Worm (Caenorhabditis elegans): ENCODE results near the gene epg-6.
A peak's percentile ranks its signal among the peaks of the same experiment; 100 is the strongest.

Gene epg-6

DNA sequence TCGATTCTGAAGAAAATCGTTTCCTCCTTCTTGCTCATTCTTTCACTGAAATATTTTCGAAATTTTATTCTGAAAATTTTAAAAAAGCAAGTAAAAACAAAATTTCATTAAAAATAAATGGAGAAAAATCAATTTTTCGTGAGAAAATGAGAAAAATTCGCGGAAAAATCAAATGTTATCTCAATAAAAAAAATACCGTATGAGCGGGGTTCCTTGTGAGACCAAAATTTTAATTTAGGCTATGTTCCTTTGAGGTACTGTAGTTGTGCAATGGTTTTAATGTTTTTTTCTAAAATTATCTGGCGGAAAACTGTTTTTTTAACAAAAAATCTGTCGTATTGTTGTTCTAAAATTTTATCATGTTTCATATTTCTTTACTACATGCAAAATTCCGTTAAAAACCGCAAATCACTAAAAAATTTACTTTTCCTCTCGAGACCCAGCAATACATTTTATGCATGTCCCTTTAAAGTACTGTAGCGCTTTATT, at the start of gene epg-6:
Gene epg-6, minus strand, starts transcription at position 51 of the 489 bp plus-strand sequence.
- no peak for TF ChIP-seq unc-62 (GFP tag; optimal IDR thresholded peaks at IDR 0.05)
- no peak for TF ChIP-seq nhr-11 (tag; optimal IDR thresholded peaks at IDR 0.05)
- no peak for TF ChIP-seq pqm-1 (tag; optimal IDR thresholded peaks at IDR 0.05)

DNA sequence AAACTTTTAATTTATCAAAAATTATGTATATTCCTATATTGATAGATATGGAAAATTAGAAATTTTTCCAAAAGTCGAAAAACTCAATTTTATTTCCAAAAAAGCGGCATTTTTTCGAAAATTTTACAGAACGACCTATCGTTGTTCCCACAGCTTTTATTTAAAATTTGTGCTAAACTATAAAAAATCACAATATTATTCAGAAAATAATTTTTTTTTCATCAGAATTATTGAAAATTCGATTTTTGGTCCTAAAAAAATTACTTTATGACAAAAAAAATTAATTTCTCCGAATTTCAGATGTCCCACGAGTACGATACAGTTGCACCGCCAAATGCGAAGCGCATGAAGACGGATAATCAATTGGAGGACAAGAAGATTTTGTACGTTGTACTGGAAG, 49.2 kb upstream of the epg-6 start, which contains the start of gene emg-1:
Gene emg-1, plus strand, starts transcription at position 301 of the 400 bp plus-strand sequence.
- TF ChIP-seq daf-12 (tag; optimal IDR thresholded peaks at IDR 0.05) (no peak), ZK546.5 (tag; optimal IDR thresholded peaks at IDR 0.05) (no peak), elt-3 (tag; optimal IDR thresholded peaks at IDR 0.05) (no peak), fkh-2 (tag; optimal IDR thresholded peaks at IDR 0.05) (no peak), tbx-2 (tag; optimal IDR thresholded peaks at IDR 0.05) (no peak), ceh-9 (tag; optimal IDR thresholded peaks at IDR 0.05) (no peak)

DNA sequence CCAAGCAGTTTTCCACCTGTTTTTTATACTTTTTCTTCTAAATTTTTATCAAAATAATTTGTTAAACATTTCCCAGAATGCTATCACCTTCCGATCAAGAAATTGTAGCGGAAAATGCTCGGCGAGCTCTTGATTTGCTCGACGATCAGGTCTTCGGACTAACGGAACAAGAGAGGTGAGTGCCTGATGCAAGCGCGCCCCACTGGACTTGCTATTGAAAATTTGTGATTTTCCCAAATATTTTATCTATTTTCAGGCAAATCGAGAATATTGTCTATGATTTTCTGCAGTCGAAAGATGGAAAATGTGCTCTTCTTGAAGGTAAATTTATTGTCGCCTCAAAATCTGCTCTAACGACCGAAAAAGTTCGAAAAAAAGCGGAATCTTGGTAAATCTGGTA, 46.1 kb upstream of the epg-6 start, which contains the start of gene orc-4:
Gene orc-4, plus strand, starts transcription at position 77 of the 400 bp plus-strand sequence.
- TF ChIP-seq mdl-1 (tag; optimal IDR thresholded peaks at IDR 0.05): no peak
- TF ChIP-seq nhr-23 (tag; optimal IDR thresholded peaks at IDR 0.05): no peak
- no peak for TF ChIP-seq aly-2 (tag; optimal IDR thresholded peaks at IDR 0.05)
- TF ChIP-seq nhr-67 (tag; optimal IDR thresholded peaks at IDR 0.05): no peak
- TF ChIP-seq lsy-12 (tag; optimal IDR thresholded peaks at IDR 0.05): no peak
- no peak for TF ChIP-seq nhr-25 (tag; optimal IDR thresholded peaks at IDR 0.05)
- no peak for TF ChIP-seq unc-39 (tag; optimal IDR thresholded peaks at IDR 0.05)
- no peak for TF ChIP-seq hmg-11 (tag; optimal IDR thresholded peaks at IDR 0.05)
- TF ChIP-seq pha-4 (tag; optimal IDR thresholded peaks at IDR 0.05): peak; percentile 6
- TF ChIP-seq ceh-28 (tag; optimal IDR thresholded peaks at IDR 0.05): no peak
- no peak for TF ChIP-seq sea-2 (GFP tag; optimal IDR thresholded peaks at IDR 0.05)
- TF ChIP-seq ama-1 (optimal IDR thresholded peaks at IDR 0.05): no peak
- TF ChIP-seq daf-12 (tag; optimal IDR thresholded peaks at IDR 0.05): no peak
- TF ChIP-seq lin-15B (tag; optimal IDR thresholded peaks at IDR 0.05): peak; percentile 34
- TF ChIP-seq skn-1 (tag; optimal IDR thresholded peaks at IDR 0.05): no peak
- TF ChIP-seq egl-27 (tag; optimal IDR thresholded peaks at IDR 0.05): no peak

DNA sequence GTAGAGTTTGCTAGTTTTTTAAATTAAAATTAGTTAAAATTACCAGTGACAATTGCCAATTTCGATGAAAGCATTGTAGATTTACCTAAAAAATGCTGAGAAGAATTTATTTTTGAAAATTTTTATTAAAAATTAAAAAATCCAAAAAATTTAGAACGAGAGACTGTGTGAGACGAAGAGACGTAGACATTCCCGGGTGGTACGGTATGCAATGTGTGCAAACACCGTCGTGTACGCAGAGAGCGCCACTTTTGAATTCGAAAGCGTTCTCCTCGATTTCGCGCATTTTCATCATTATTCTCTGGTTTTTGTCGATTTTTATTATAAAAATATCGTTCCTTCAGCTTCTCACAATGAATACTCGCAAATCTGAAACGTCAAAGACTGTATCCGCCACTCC, 42.8 kb upstream of the epg-6 start, which contains the start of the genes dhs-11 and orc-1:
Gene dhs-11, minus strand, starts transcription at position 85 of the 400 bp plus-strand sequence.
Gene orc-1, plus strand, starts transcription at position 349 of the 400 bp plus-strand sequence.
- TF ChIP-seq snpc-4 (tag; optimal IDR thresholded peaks at IDR 0.05) (peak; percentile 34), zag-1 (tag; optimal IDR thresholded peaks at IDR 0.05) (no peak), nhr-43 (tag; optimal IDR thresholded peaks at IDR 0.05; ENCODE audit: poor library complexity, severe bottlenecking) (no peak), nhr-23 (tag; optimal IDR thresholded peaks at IDR 0.05) (peak; percentile 25), nhr-67 (tag; optimal IDR thresholded peaks at IDR 0.05) (no peak), fkh-2 (tag; optimal IDR thresholded peaks at IDR 0.05) (no peak), nhr-25 (tag; optimal IDR thresholded peaks at IDR 0.05) (peak; percentile 6), elt-2 (tag; optimal IDR thresholded peaks at IDR 0.05) (no peak), lin-39 (tag; optimal IDR thresholded peaks at IDR 0.05) (peak; percentile 6), lin-15B (tag; optimal IDR thresholded peaks at IDR 0.05) (peak; percentile 45), hmg-11 (tag; optimal IDR thresholded peaks at IDR 0.05) (peak; percentile 13), pha-4 (tag; optimal IDR thresholded peaks at IDR 0.05) (peak; percentile 73), nhr-12 (tag; optimal IDR thresholded peaks at IDR 0.05) (no peak), nfya-1 (tag; optimal IDR thresholded peaks at IDR 0.05; ENCODE audit: insufficient read depth) (peak; percentile 85)

DNA sequence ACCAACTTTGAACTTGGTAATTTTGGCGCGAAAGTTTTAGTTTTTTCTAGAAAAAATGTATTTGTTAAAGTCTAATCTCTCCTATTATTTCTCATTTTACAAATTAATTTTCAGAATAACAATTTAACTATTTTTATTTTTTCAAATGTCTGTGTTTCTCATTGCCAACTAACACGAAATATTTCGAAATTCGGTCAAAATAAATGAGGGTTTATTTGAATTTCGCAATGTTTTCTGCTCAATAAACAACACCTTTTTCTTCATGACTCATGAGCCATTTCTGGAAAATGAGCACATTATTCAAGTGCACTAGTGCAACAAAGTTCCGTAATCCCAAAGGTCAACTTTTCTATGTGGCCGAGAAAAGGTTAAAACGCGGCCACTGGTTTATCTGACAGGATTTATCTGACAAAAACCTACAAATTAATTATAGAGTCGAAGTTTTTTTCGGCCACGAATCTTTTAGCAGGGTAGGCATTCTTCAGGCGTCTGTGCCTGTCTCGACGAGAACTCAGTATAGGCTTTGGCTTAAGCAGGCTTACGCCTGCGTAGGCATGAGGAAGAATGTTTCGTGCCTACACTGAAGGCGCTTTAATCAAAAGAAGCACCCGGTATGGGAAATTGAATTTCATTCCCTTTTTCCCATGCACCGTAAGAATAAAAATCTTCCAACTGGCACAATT, 38.5 kb upstream of the epg-6 start, which contains the start of gene Y39A1A.27:
Gene Y39A1A.27, plus strand, starts transcription at position 633 of the 683 bp plus-strand sequence.
- TF ChIP-seq nhr-12 (tag; optimal IDR thresholded peaks at IDR 0.05) (no peak), nhr-43 (tag; optimal IDR thresholded peaks at IDR 0.05; ENCODE audit: poor library complexity, severe bottlenecking) (no peak), elt-3 (tag; optimal IDR thresholded peaks at IDR 0.05) (no peak), lin-39 (tag; optimal IDR thresholded peaks at IDR 0.05) (no peak), hmg-11 (tag; optimal IDR thresholded peaks at IDR 0.05) (no peak), elt-2 (tag; optimal IDR thresholded peaks at IDR 0.05) (no peak), jun-1 (tag; optimal IDR thresholded peaks at IDR 0.05) (no peak), daf-12 (tag; optimal IDR thresholded peaks at IDR 0.05) (no peak), nhr-67 (tag; optimal IDR thresholded peaks at IDR 0.05) (no peak), ceh-82 (tag; optimal IDR thresholded peaks at IDR 0.05) (no peak), egl-5 (tag; optimal IDR thresholded peaks at IDR 0.05) (no peak), aly-2 (tag; optimal IDR thresholded peaks at IDR 0.05) (no peak), egl-27 (tag; optimal IDR thresholded peaks at IDR 0.05) (no peak), tbx-2 (tag; optimal IDR thresholded peaks at IDR 0.05) (no peak), nhr-11 (tag; optimal IDR thresholded peaks at IDR 0.05) (no peak), nhr-23 (tag; optimal IDR thresholded peaks at IDR 0.05) (no peak)
